Fruit fly (Drosophila melanogaster): Measurements from ENCODE around the gene kug.

Gene kug

DNA sequence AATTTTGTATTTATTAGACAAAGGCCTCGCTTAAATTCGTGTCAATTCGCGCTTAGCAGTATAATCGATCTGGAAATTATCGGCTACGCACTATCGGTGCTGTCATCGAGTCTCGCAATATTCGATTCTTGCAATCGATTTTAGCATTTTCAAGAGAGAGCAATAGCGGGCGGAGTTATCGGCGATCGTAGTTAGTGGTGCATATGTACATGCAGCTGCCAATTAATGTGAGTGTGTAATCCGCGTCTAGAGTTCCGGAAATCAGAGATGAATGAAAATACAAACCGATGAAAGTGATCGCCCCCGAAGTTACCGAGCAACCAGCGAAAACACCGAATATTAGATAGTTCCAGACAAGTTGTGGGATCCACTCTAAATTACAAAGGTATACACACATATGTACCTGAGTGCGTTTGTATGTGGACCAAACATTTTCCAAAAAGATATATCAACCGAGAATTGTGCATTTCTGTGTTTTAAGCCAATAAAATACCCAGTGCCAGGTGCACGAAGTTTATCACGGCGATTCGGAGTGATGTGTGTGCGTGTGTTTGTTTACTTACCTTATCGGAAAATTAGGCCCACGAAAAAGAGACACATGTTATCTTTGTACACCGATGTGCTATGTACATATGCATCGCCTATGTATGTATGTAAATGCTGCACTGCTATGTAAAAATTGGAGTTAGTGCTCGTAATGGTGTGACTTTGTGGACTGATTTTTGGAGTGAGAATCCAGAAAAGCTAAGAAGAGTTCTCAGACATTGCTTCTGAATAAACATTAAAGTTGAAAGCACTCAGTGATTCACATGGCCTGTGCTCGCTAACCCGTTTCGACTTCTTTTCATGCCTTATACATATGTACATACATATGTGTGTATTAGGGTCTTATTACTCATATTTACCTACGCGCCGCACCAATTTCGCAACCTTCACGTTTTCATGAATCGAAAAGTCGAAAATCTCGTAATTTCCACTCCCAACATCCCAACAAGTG lies 1.5 kb downstream of the kug start (continued):
- TF ChIP-seq trh (GFP tag; optimal IDR thresholded peaks at IDR 0.05) (no peak), onecut (GFP tag; IDR thresholded peaks at IDR 0.05) (peak; percentile 17; the same call in 1 of the 2 replicates), CG15073 (GFP tag; optimal IDR thresholded peaks at IDR 0.05) (no peak), HLH3B (GFP tag; IDR thresholded peaks at IDR 0.05) (no peak), Atf-2 (GFP tag; optimal IDR thresholded peaks at IDR 0.05) (no peak), CG3847 (GFP tag; IDR thresholded peaks at IDR 0.05) (no peak), sd (tag; optimal IDR thresholded peaks at IDR 0.05) (no peak), Optix (GFP tag; IDR thresholded peaks at IDR 0.05) (no peak), CG11247 (GFP tag; IDR thresholded peaks at IDR 0.05) (no peak), CG11723 (GFP tag; optimal IDR thresholded peaks at IDR 0.05) (peak; percentile 18), sisA (GFP tag; IDR thresholded peaks at IDR 0.05) (no peak), CG8944 (GFP tag; optimal IDR thresholded peaks at IDR 0.05) (no peak), Ets65A (GFP tag) (peak; percentile 30), CG12391 (tag; optimal IDR thresholded peaks at IDR 0.05) (no peak), CG32772 (GFP tag; IDR thresholded peaks at IDR 0.05) (no peak), CG17186 (GFP tag; optimal IDR thresholded peaks at IDR 0.05) (peak; percentile 73), CG14050 (GFP tag; IDR thresholded peaks at IDR 0.05) (no peak), CG15011 (GFP tag; optimal IDR thresholded peaks at IDR 0.05) (no peak), NK7.1 (GFP tag; optimal IDR thresholded peaks at IDR 0.05) (no peak), Fer3 (tag; optimal IDR thresholded peaks at IDR 0.05) (no peak), CG7271 (tag; optimal IDR thresholded peaks at IDR 0.05) (peak; percentile 20), CG34224 (GFP tag; IDR thresholded peaks at IDR 0.05; ENCODE audit: partially characterized antibody) (peak; percentile 96), grn (GFP tag; optimal IDR thresholded peaks at IDR 0.05) (no peak), CG4282 (GFP tag; optimal IDR thresholded peaks at IDR 0.05) (no peak), Rx (GFP tag; IDR thresholded peaks at IDR 0.05) (no peak), Sox100B (GFP tag; optimal IDR thresholded peaks at IDR 0.05) (peak; percentile 52), CG31388 (GFP tag; optimal IDR thresholded peaks at IDR 0.05) (no peak), pan (optimal IDR thresholded peaks at IDR 0.05) (no peak), pan (GFP tag; optimal IDR thresholded peaks at IDR 0.05 in 1 of 2, IDR thresholded peaks at IDR 0.05 in 1 of 2) (no peak), psq (GFP tag; optimal IDR thresholded peaks at IDR 0.05) (no peak), CG6272 (GFP tag; IDR thresholded peaks at IDR 0.05) (no peak), CG12104 (GFP tag; optimal IDR thresholded peaks at IDR 0.05) (no peak), Doc3 (GFP tag; IDR thresholded peaks at IDR 0.05; ENCODE audit: partially characterized antibody) (peak; percentile 80; the same call in 2 of the 3 replicates), CG6654 (GFP tag; optimal IDR thresholded peaks at IDR 0.05) (no peak), CG31365 (tag; optimal IDR thresholded peaks at IDR 0.05) (no peak), Fer2 (tag; optimal IDR thresholded peaks at IDR 0.05) (no peak), CG4424 (GFP tag; optimal IDR thresholded peaks at IDR 0.05) (peak; percentile 5), salm (tag; optimal IDR thresholded peaks at IDR 0.05) (no peak), ham (GFP tag; IDR thresholded peaks at IDR 0.05) (no peak), br (optimal IDR thresholded peaks at IDR 0.05) (no peak), Myb (GFP tag; optimal IDR thresholded peaks at IDR 0.05) (no peak), Atf3 (GFP tag; optimal IDR thresholded peaks at IDR 0.05) (no peak), fu2 (GFP tag; optimal IDR thresholded peaks at IDR 0.05) (no peak), CG34422 (GFP tag; IDR thresholded peaks at IDR 0.05) (peak; percentile 63; the same call in 1 of the 3 replicates), CG9876 (GFP tag; optimal IDR thresholded peaks at IDR 0.05) (no peak), z (GFP tag; IDR thresholded peaks at IDR 0.05) (peak; percentile 53; the same call in 1 of the 3 replicates), Dad (GFP tag; optimal IDR thresholded peaks at IDR 0.05) (no peak), CG15269 (tag; optimal IDR thresholded peaks at IDR 0.05) (no peak), slbo (GFP tag; IDR thresholded peaks at IDR 0.05) (no peak), Nf-YB (GFP tag; optimal IDR thresholded peaks at IDR 0.05) (no peak), fd96Cb (tag; optimal IDR thresholded peaks at IDR 0.05) (no peak)

Measured in whole organism, embryonic.